Worm (Caenorhabditis elegans) whole organism, L3 larva: ENCODE results near the gene C32B5.7.
"Not testable (repeated sequence)": the region's sequence is repeated elsewhere in the genome, so short reads cannot be mapped to it uniquely, and the experiment has no call there.

Source experiments
- R02D3.7 ChIP-seq: fragments of 150-350 bp; optimal IDR thresholded peaks from 2 replicates; lab custom pipeline; 2014; ENCODE audit warnings: missing biosample characterization, missing genetic modification characterization
- aly-2 ChIP-seq: fragments of 150-350 bp; optimal IDR thresholded peaks from 2 replicates; lab custom pipeline; 2014; ENCODE audit warnings: missing biosample characterization, missing genetic modification characterization
- ceh-16 ChIP-seq: sonication (generic microtip); optimal IDR thresholded peaks from 2 replicates; lab custom pipeline; 2017; ENCODE audit warnings: missing biosample characterization, missing genetic modification characterization
- ceh-82 ChIP-seq: fragments of 150-350 bp; optimal IDR thresholded peaks from 2 replicates; lab custom pipeline; 2014; ENCODE audit warnings: missing biosample characterization, missing genetic modification characterization
- ceh-9 ChIP-seq: sonication (generic microtip); optimal IDR thresholded peaks from 2 replicates; lab custom pipeline; 2018; ENCODE audit warnings: missing biosample characterization, missing genetic modification characterization
- daf-12 ChIP-seq: fragments of 150-350 bp; optimal IDR thresholded peaks from 2 replicates; lab custom pipeline; 2014; ENCODE audit warnings: missing biosample characterization, missing genetic modification reagents, missing genetic modification characterization
- egl-5 ChIP-seq: fragments of 150-350 bp; optimal IDR thresholded peaks from 2 replicates; lab custom pipeline; 2017; ENCODE audit warnings: missing biosample characterization, missing genetic modification reagents, missing genetic modification characterization, inconsistent platforms
- elt-1 ChIP-seq: fragments of 150-350 bp; optimal IDR thresholded peaks from 2 replicates; lab custom pipeline; 2014; ENCODE audit warnings: missing biosample characterization, missing genetic modification characterization
- elt-3 ChIP-seq, 3 experiments: fragments of 150-350 bp in 1 of 3; sonication (generic microtip) in 2 of 3; optimal IDR thresholded peaks; 2 replicates in 2 of 3; 4 replicates in 1 of 3; lab custom pipeline; 2014 to 2017; ENCODE audit warnings: missing biosample characterization in 3 of 3, missing genetic modification characterization in 3 of 3
- fkh-10 ChIP-seq: sonication (generic microtip); optimal IDR thresholded peaks from 2 replicates; lab custom pipeline; 2017; ENCODE audit warnings: missing biosample characterization, missing genetic modification reagents, missing genetic modification characterization
- fkh-2 ChIP-seq: fragments of 150-350 bp; optimal IDR thresholded peaks from 2 replicates; lab custom pipeline; 2014; ENCODE audit warnings: missing biosample characterization, missing genetic modification reagents, missing genetic modification characterization
- fos-1 ChIP-seq: fragments of 150-350 bp; optimal IDR thresholded peaks from 2 replicates; lab custom pipeline; 2014; ENCODE audit warnings: missing biosample characterization, missing genetic modification characterization
- jun-1 ChIP-seq: fragments of 150-350 bp; optimal IDR thresholded peaks from 2 replicates; lab custom pipeline; 2014; ENCODE audit warnings: missing biosample characterization, missing genetic modification reagents, missing genetic modification characterization
- lin-15B ChIP-seq: fragments of 150-350 bp; optimal IDR thresholded peaks from 2 replicates; lab custom pipeline; 2014; ENCODE audit warnings: missing biosample characterization, missing genetic modification characterization
- lin-39 ChIP-seq: fragments of 150-350 bp; optimal IDR thresholded peaks from 2 replicates; lab custom pipeline; 2018; ENCODE audit warnings: missing biosample characterization, missing genetic modification reagents, missing genetic modification characterization
- lsy-12 ChIP-seq: sonication (generic microtip); optimal IDR thresholded peaks from 2 replicates; lab custom pipeline; 2016; ENCODE audit warnings: mild to moderate bottlenecking, missing genetic modification characterization, missing compliant biosample characterization
- mdl-1 ChIP-seq: fragments of 150-350 bp; optimal IDR thresholded peaks from 2 replicates; lab custom pipeline; 2014; ENCODE audit warnings: missing biosample characterization, missing genetic modification characterization
- nfya-1 ChIP-seq: sonication (generic microtip); optimal IDR thresholded peaks from 2 replicates; lab custom pipeline; 2017; ENCODE audit warnings: missing genetic modification characterization, mild to moderate bottlenecking, missing compliant biosample characterization, antibody characterized with exemption, moderate library complexity; ENCODE audit not compliant: insufficient read depth
- nhr-11 ChIP-seq: fragments of 150-350 bp; optimal IDR thresholded peaks from 2 replicates; lab custom pipeline; 2014; ENCODE audit warnings: missing biosample characterization, missing genetic modification characterization
- nhr-12 ChIP-seq: fragments of 150-350 bp; optimal IDR thresholded peaks from 2 replicates; lab custom pipeline; 2014; ENCODE audit warnings: missing biosample characterization, missing genetic modification characterization
- nhr-23 ChIP-seq: fragments of 150-350 bp; optimal IDR thresholded peaks from 2 replicates; lab custom pipeline; 2014; ENCODE audit warnings: missing biosample characterization, missing genetic modification reagents, missing genetic modification characterization
- nhr-237 ChIP-seq: fragments of 150-350 bp; optimal IDR thresholded peaks from 2 replicates; lab custom pipeline; 2014; ENCODE audit warnings: missing biosample characterization, missing genetic modification characterization
- nhr-25 ChIP-seq: sonication (generic microtip); optimal IDR thresholded peaks from 2 replicates; lab custom pipeline; 2017; ENCODE audit warnings: missing biosample characterization, missing genetic modification characterization
- nhr-28 ChIP-seq: fragments of 150-350 bp; optimal IDR thresholded peaks from 2 replicates; lab custom pipeline; 2014; ENCODE audit warnings: missing biosample characterization, missing genetic modification characterization
- nhr-43 ChIP-seq: sonication (generic microtip); optimal IDR thresholded peaks from 2 replicates; lab custom pipeline; 2016; ENCODE audit warnings: mild to moderate bottlenecking, missing genetic modification characterization, missing compliant biosample characterization; ENCODE audit not compliant: poor library complexity, severe bottlenecking
- nhr-67 ChIP-seq: fragments of 150-350 bp; optimal IDR thresholded peaks from 2 replicates; lab custom pipeline; 2014; ENCODE audit warnings: missing biosample characterization, missing genetic modification characterization
- pha-4 ChIP-seq: fragments of 150-350 bp; optimal IDR thresholded peaks from 2 replicates; lab custom pipeline; 2014; ENCODE audit warnings: missing biosample characterization, missing genetic modification reagents, missing genetic modification characterization
- pqm-1 ChIP-seq: fragments of 150-350 bp; optimal IDR thresholded peaks from 2 replicates; lab custom pipeline; 2017; ENCODE audit warnings: missing biosample characterization, missing genetic modification characterization, inconsistent platforms
- skn-1 ChIP-seq: fragments of 150-350 bp; optimal IDR thresholded peaks from 2 replicates; lab custom pipeline; 2014; ENCODE audit warnings: missing biosample characterization, missing genetic modification characterization
- snpc-4 ChIP-seq: fragments of 150-350 bp; optimal IDR thresholded peaks from 2 replicates; lab custom pipeline; 2014; ENCODE audit warnings: missing biosample characterization, missing genetic modification characterization
- tbx-2 ChIP-seq: sonication (generic microtip); optimal IDR thresholded peaks from 2 replicates; lab custom pipeline; 2016; ENCODE audit warnings: mild to moderate bottlenecking, missing genetic modification characterization, missing compliant biosample characterization
- unc-62 ChIP-seq: fragments of 150-350 bp; sonication (generic microtip); optimal IDR thresholded peaks from 4 replicates; lab custom pipeline; 2014; ENCODE audit warnings: missing biosample characterization, missing genetic modification reagents, missing genetic modification characterization
- zag-1 ChIP-seq: fragments of 150-350 bp; optimal IDR thresholded peaks from 2 replicates; lab custom pipeline; 2014; ENCODE audit warnings: missing biosample characterization, missing genetic modification characterization
- ztf-11 ChIP-seq: fragments of 150-350 bp; optimal IDR thresholded peaks from 2 replicates; lab custom pipeline; 2014; ENCODE audit warnings: missing biosample characterization, missing genetic modification characterization
- ztf-4 ChIP-seq: fragments of 150-350 bp; optimal IDR thresholded peaks from 2 replicates; lab custom pipeline; 2014; ENCODE audit warnings: missing biosample characterization, missing genetic modification characterization

C32B5.7 gene

DNA sequence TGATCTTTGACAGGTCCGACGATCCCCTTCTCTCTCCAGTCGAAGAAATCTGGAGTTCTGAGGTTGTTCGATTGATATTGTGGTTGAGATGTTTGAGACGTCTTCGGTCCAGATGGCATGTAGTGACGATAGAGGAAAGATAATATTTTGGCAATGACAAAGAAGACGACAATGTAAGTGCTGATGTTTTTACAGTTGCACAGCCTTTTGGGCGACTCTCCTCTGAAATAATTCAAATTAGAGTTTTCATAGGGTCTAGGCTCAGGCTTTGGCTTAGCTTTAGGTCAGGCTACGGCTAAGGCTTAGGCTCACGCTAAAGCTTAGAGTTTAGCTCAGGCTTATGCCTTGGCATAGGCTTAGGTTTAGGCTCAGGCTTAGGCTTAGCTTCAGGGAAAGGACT lies 1.6 kb downstream of the C32B5.7 start, which contains the start of gene C32B5.13:
TSS of gene C32B5.13 (minus strand) at position 101 of the 400 bp plus-strand sequence.
- TF ChIP-seq lsy-12 (tag; lab: Kevin White, UChicago): no peak
- no peak for TF ChIP-seq snpc-4 (tag; lab: Kevin White, UChicago)
- no peak for TF ChIP-seq fos-1 (tag; lab: Kevin White, UChicago)
- no peak for TF ChIP-seq pha-4 (tag; lab: Kevin White, UChicago)
- TF ChIP-seq nhr-28 (tag; lab: Kevin White, UChicago): no peak
- no peak for TF ChIP-seq nhr-12
- no peak for TF ChIP-seq elt-1
- no peak for TF ChIP-seq R02D3.7
- no peak for TF ChIP-seq nhr-11 (tag; lab: Kevin White, UChicago)
- TF ChIP-seq nhr-23 (tag; lab: Kevin White, UChicago): no peak
- no peak for TF ChIP-seq elt-3 (tag; optimal IDR thresholded peaks at IDR 0.05; lab: Kevin White, UChicago)
- no peak for TF ChIP-seq ztf-11 (tag; lab: Kevin White, UChicago)
- TF ChIP-seq fkh-10 (GFP tag; lab: Kevin White, UChicago): no peak
- no peak for TF ChIP-seq lin-39 (tag; lab: Kevin White, UChicago)
- TF ChIP-seq aly-2 (tag; lab: Kevin White, UChicago): no peak
- no peak for TF ChIP-seq lin-15B (tag; lab: Kevin White, UChicago)
- no peak for TF ChIP-seq nhr-67 (tag; lab: Kevin White, UChicago)

DNA sequence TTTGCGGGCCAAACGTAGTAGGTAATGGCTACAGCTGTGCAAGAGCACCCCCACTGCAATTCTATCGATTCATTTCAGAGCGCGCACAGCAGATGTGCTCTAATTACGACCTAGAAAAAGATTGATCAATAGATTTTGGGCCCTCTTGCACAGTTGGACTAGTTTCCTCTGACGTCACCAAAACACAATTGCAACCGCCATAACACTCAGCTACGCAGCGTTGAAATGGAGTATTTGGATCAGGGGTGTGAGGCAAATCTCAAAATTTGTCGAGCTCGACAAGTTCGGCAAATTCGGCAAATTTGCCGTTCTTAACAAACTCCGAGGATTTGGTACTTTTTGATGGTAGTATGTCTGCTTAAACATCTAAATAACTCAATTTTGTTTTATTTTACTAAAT lies 6.6 kb downstream of the C32B5.7 start, which contains the start of gene fbxc-18:
TSS of gene fbxc-18 (minus strand) at position 101 of the 400 bp plus-strand sequence.
- not testable (repeated sequence) for TF ChIP-seq lsy-12, pqm-1, pha-4 (tag; lab: Kevin White, UChicago)

DNA sequence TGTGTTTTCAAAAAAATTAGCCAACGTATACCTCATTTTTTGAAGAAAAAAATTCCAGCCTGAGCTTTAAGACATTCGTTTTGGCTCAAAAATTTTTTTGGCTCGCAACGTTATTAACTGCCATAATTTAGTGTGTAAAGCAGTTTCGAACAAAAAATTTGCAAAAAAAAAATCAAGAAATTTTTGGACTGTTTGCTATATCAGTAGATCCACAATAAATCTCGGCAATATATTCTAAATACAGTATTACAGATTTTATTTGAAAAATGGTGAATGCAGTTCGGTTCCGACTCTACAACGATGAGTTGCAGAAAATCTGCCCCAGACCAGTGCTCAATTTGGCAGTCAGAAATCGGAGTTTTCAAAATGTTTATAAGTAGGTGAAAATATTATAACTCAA lies 7.8 kb downstream of the C32B5.7 start, which contains the start of gene C32B5.6:
TSS of gene C32B5.6 (plus strand) at position 301 of the 400 bp plus-strand sequence.
- TF ChIP-seq pqm-1, tbx-2, skn-1 (tag; lab: Kevin White, UChicago): not testable (repeated sequence)

- TF ChIP-seq skn-1 (tag; lab: Kevin White, UChicago): no peak
- TF ChIP-seq lin-39 (tag; lab: Kevin White, UChicago): no peak
- TF ChIP-seq nhr-67 (tag; lab: Kevin White, UChicago): no peak
- TF ChIP-seq ceh-82 (tag; lab: Kevin White, UChicago): no peak
- TF ChIP-seq unc-62 (GFP tag; lab: Kevin White, UChicago): no peak
- TF ChIP-seq fkh-10 (GFP tag; lab: Kevin White, UChicago): no peak
- no peak for TF ChIP-seq mdl-1 (tag; lab: Kevin White, UChicago)
- no peak for TF ChIP-seq lin-15B (tag; lab: Kevin White, UChicago)
- no peak for TF ChIP-seq ztf-4 (tag; lab: Kevin White, UChicago)
- TF ChIP-seq nhr-11 (tag; lab: Kevin White, UChicago): no peak
- TF ChIP-seq ceh-9: no peak
- no peak for TF ChIP-seq zag-1 (tag; lab: Kevin White, UChicago)
- TF ChIP-seq, all 47 proteins: peak for 0
These were observed 12.5 kb downstream of the C32B5.7 start, which contains the start of gene C32B5.15 for ce11 chrII:972850-973249. C32B5.15 (minus strand) TSS chrII:972950.

DNA sequence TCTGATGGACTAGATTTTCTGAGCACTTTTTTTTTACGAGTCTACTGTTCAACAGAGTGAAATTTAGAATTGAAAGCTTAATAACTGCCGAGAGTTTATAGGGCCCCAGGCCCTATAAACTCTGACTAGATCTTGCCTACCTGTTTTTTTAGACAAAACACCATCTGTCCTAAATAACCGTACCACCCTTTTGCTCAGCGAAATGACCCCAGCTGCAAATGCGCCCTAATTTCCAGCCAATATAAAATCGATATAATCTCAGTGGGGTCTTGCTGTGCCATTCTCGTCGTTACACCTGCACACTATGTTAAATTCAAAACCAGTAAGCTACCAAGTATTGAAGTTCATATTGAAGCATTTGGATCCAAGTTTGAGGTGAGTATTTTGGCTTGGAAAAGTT lies 13.7 kb downstream of the C32B5.7 start, which contains the start of gene fbxc-14:
TSS of gene fbxc-14 (plus strand) at position 301 of the 400 bp plus-strand sequence.
- no peak for TF ChIP-seq skn-1 (tag; lab: Kevin White, UChicago)
- TF ChIP-seq nhr-25 (tag; lab: Kevin White, UChicago): no peak
- TF ChIP-seq ceh-16 (tag; lab: Kevin White, UChicago): no peak
- no peak for TF ChIP-seq fkh-2 (tag; lab: Kevin White, UChicago)
- TF ChIP-seq nhr-12: no peak
- TF ChIP-seq nhr-43 (tag; lab: Kevin White, UChicago): no peak
- no peak for TF ChIP-seq nhr-28 (tag; lab: Kevin White, UChicago)
- TF ChIP-seq egl-5 (tag; lab: Kevin White, UChicago): no peak
- TF ChIP-seq ceh-9: no peak
- TF ChIP-seq daf-12 (tag; lab: Kevin White, UChicago): no peak
- TF ChIP-seq nfya-1: no peak
- TF ChIP-seq pqm-1 (tag; lab: Kevin White, UChicago): no peak
- TF ChIP-seq lsy-12 (tag; lab: Kevin White, UChicago): no peak
- TF ChIP-seq ztf-11 (tag; lab: Kevin White, UChicago): no peak
- TF ChIP-seq R02D3.7: no peak
- no peak for TF ChIP-seq nhr-237 (tag; lab: Kevin White, UChicago)
- no peak for TF ChIP-seq jun-1 (tag; lab: Kevin White, UChicago)
- TF ChIP-seq ceh-82 (tag; lab: Kevin White, UChicago): no peak
- TF ChIP-seq pha-4 (tag; lab: Kevin White, UChicago): no peak
- no peak for TF ChIP-seq snpc-4 (tag; lab: Kevin White, UChicago)
